Fruit fly (Drosophila melanogaster): ENCODE measurements around the gene CG6321.

CG6321 gene

dm6 chr3L:11046559-11046958 is 14.5 kb downstream of the CG6321 start (continued):
- TF ChIP-seq CG1024 (GFP tag; IDR thresholded peaks at IDR 0.05): no peak
- TF ChIP-seq CG30431 (GFP tag; optimal IDR thresholded peaks at IDR 0.05): no peak
- TF ChIP-seq CG30403 (GFP tag; optimal IDR thresholded peaks at IDR 0.05): no peak
- TF ChIP-seq Opbp (GFP tag; IDR thresholded peaks at IDR 0.05; ENCODE audit: partially characterized antibody): 0 out of 3 replicates have a peak, but pooled peaks have one; percentile 18
- TF ChIP-seq crc (GFP tag; optimal IDR thresholded peaks at IDR 0.05): no peak
- no peak for TF ChIP-seq CG2712 (tag; optimal IDR thresholded peaks at IDR 0.05)
- TF ChIP-seq GATAe (GFP tag; conservative IDR thresholded peaks at IDR 0.05): no peak
- TF ChIP-seq dan (GFP tag; IDR thresholded peaks at IDR 0.05): no peak
- TF ChIP-seq cad (GFP tag; optimal IDR thresholded peaks at IDR 0.05): peak; percentile 29
- TF ChIP-seq Mrtf (GFP tag; IDR thresholded peaks at IDR 0.05): no peak
- TF ChIP-seq CG6654 (GFP tag; optimal IDR thresholded peaks at IDR 0.05): no peak
- TF ChIP-seq CG10147 (GFP tag; optimal IDR thresholded peaks at IDR 0.05): no peak
- no peak for TF ChIP-seq CG6272 (GFP tag; IDR thresholded peaks at IDR 0.05)
- no peak for TF ChIP-seq insv (GFP tag; optimal IDR thresholded peaks at IDR 0.05)
- no peak for TF ChIP-seq pfk (GFP tag; optimal IDR thresholded peaks at IDR 0.05)
- peak; percentile 63 for TF ChIP-seq CG8290 (GFP tag; optimal IDR thresholded peaks at IDR 0.05)
- TF ChIP-seq CG8290 (tag; optimal IDR thresholded peaks at IDR 0.05): peak in 1 of 2 experiments; percentile 63
- TF ChIP-seq her (GFP tag; optimal IDR thresholded peaks at IDR 0.05): no peak
- TF ChIP-seq usp (GFP tag; optimal IDR thresholded peaks at IDR 0.05): no peak
- TF ChIP-seq CG17802 (tag; optimal IDR thresholded peaks at IDR 0.05): no peak
- TF ChIP-seq bsh (GFP tag; optimal IDR thresholded peaks at IDR 0.05): no peak

DNA sequence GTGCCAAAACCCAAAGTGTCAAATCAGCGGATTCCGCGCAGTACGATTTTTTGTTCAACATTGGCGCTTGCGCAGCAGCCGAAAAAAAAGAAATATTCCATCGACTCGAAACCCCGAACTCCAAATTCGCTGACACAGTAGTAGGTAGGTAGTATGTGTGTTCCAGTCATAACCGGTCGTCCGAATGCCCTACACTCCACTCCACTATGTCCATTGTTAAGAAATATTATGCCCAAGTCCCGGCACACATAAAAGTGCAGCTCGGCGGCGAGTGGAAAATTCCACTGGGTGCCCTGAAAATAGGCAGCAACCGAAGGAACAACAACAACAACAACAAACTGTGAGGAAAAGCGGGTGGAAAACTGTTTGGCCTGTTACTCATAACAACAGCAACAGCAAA is 16.0 kb downstream of the CG6321 start:
- TF ChIP-seq CG2129 (GFP tag; IDR thresholded peaks at IDR 0.05; ENCODE audit: partially characterized antibody) (no peak), CG2199 (GFP tag; IDR thresholded peaks at IDR 0.05) (peak; percentile 93; the same call in 2 of the 3 replicates), CG4404 (GFP tag; IDR thresholded peaks at IDR 0.05) (no peak), CG8478 (optimal IDR thresholded peaks at IDR 0.05) (no peak), Sry-β (GFP tag; optimal IDR thresholded peaks at IDR 0.05) (no peak), CG15514 (GFP tag; optimal IDR thresholded peaks at IDR 0.05) (no peak), cg (GFP tag; optimal IDR thresholded peaks at IDR 0.05) (no peak), Bgb (GFP tag; IDR thresholded peaks at IDR 0.05; ENCODE audit: partially characterized antibody) (no peak), CG14441 (GFP tag; IDR thresholded peaks at IDR 0.05) (no peak), tap (tag; optimal IDR thresholded peaks at IDR 0.05) (no peak), CG8765 (GFP tag; IDR thresholded peaks at IDR 0.05) (no peak), CG7963 (GFP tag; IDR thresholded peaks at IDR 0.05; ENCODE audit: partially characterized antibody) (no peak), gcm (GFP tag; optimal IDR thresholded peaks at IDR 0.05) (no peak), ash1 (GFP tag; optimal IDR thresholded peaks at IDR 0.05) (no peak), ken (GFP tag; IDR thresholded peaks at IDR 0.05) (no peak), Oaz (GFP tag; IDR thresholded peaks at IDR 0.05) (no peak), H15 (GFP tag; IDR thresholded peaks at IDR 0.05) (no peak), ewg (GFP tag; optimal IDR thresholded peaks at IDR 0.05) (peak; percentile 40), kni (GFP tag; optimal IDR thresholded peaks at IDR 0.05) (peak; percentile 64), Sox102F (GFP tag; optimal IDR thresholded peaks at IDR 0.05) (no peak), pho (GFP tag; optimal IDR thresholded peaks at IDR 0.05) (no peak), CG4854 (GFP tag; optimal IDR thresholded peaks at IDR 0.05) (no peak), CG1529 (GFP tag; optimal IDR thresholded peaks at IDR 0.05) (no peak), CG3281 (GFP tag; optimal IDR thresholded peaks at IDR 0.05) (no peak), D19B (GFP tag; optimal IDR thresholded peaks at IDR 0.05) (no peak), bsh (GFP tag; optimal IDR thresholded peaks at IDR 0.05) (no peak), caup (GFP tag; optimal IDR thresholded peaks at IDR 0.05; ENCODE audit: severe bottlenecking) (no peak), CG12769 (tag; optimal IDR thresholded peaks at IDR 0.05) (no peak), CG13624 (GFP tag; optimal IDR thresholded peaks at IDR 0.05) (no peak), Hr51 (GFP tag; optimal IDR thresholded peaks at IDR 0.05) (no peak), cas (GFP tag; IDR thresholded peaks at IDR 0.05) (no peak), CG16779 (GFP tag; IDR thresholded peaks at IDR 0.05) (no peak)

All from whole organism, embryonic.